Fruit fly (Drosophila melanogaster) whole organism, embryonic: ENCODE data around the gene CG15773.

ENCODE experiments used
- Antp ChIP-seq: fragments of 200-800 bp; sonication (Bioruptor generic); optimal IDR thresholded peaks from 3 replicates; lab custom pipeline; 2016; ENCODE audit warnings: missing biosample characterization, missing genetic modification characterization
- Atf6 ChIP-seq: fragments of 200-800 bp; sonication (Bioruptor generic); IDR thresholded peaks from 2 replicates; pipeline ENCODE4 v1.3.6; 2022; ENCODE audit warnings: missing biosample characterization, missing genetic modification characterization
- Bteb2 ChIP-seq: fragments of 200-800 bp; sonication (Bioruptor generic); optimal IDR thresholded peaks from 2 replicates; lab custom pipeline; 2016; ENCODE audit warnings: missing biosample characterization, missing genetic modification characterization
- CG10462 ChIP-seq: fragments of 200-800 bp; sonication (Bioruptor generic); optimal IDR thresholded peaks from 2 replicates; lab custom pipeline; 2016; ENCODE audit warnings: missing biosample characterization, missing genetic modification characterization
- CG12155 ChIP-seq: fragments of 200-800 bp; sonication (Bioruptor generic); optimal IDR thresholded peaks from 3 replicates; lab custom pipeline; 2016; ENCODE audit warnings: missing biosample characterization, missing genetic modification characterization
- CG12299 ChIP-seq: fragments of 200-800 bp; sonication (Bioruptor generic); optimal IDR thresholded peaks from 2 replicates; lab custom pipeline; 2018; ENCODE audit warnings: missing biosample characterization, mild to moderate bottlenecking, missing genetic modification characterization
- CG14860 ChIP-seq: fragments of 200-800 bp; sonication (Bioruptor generic); IDR thresholded peaks from 3 replicates; pipeline ENCODE4 v1.3.6; 2022; ENCODE audit warnings: missing biosample characterization, missing genetic modification characterization; ENCODE audit not compliant: partially characterized antibody
- CG17359 ChIP-seq: fragments of 200-800 bp; sonication (Bioruptor generic); optimal IDR thresholded peaks from 3 replicates; lab custom pipeline; 2018; ENCODE audit warnings: missing biosample characterization, mild to moderate bottlenecking, missing genetic modification characterization, moderate library complexity
- CG1792 ChIP-seq: fragments of 200-800 bp; sonication (Bioruptor generic); optimal IDR thresholded peaks from 2 replicates; lab custom pipeline; 2016; ENCODE audit warnings: missing biosample characterization, missing genetic modification characterization
- CG18476 ChIP-seq: fragments of 200-800 bp; sonication (Bioruptor generic); optimal IDR thresholded peaks from 2 replicates; lab custom pipeline; 2016; ENCODE audit warnings: missing biosample characterization, mild to moderate bottlenecking, missing genetic modification characterization
- CG30020 ChIP-seq: fragments of 200-800 bp; optimal IDR thresholded peaks from 2 replicates; lab custom pipeline; 2019; ENCODE audit warnings: missing biosample characterization, mild to moderate bottlenecking, missing genetic modification characterization, moderate library complexity
- CG3065 ChIP-seq: fragments of 200-800 bp; sonication (Bioruptor generic); optimal IDR thresholded peaks from 2 replicates; lab custom pipeline; 2016; ENCODE audit warnings: missing biosample characterization, missing genetic modification characterization
- CG31365 ChIP-seq: fragments of 200-800 bp; sonication (Bioruptor generic); optimal IDR thresholded peaks from 2 replicates; lab custom pipeline; 2018; ENCODE audit warnings: missing biosample characterization, mild to moderate bottlenecking, missing genetic modification characterization
- CG32532 ChIP-seq: fragments of 200-800 bp; sonication (Bioruptor generic); IDR thresholded peaks from 2 replicates; pipeline ENCODE4 v1.3.6; 2022; ENCODE audit warnings: missing biosample characterization, missing genetic modification characterization
- CG6272 ChIP-seq: fragments of 200-800 bp; sonication (Bioruptor generic); IDR thresholded peaks from 2 replicates; pipeline ENCODE4 v1.3.6; 2022; ENCODE audit warnings: missing biosample characterization, missing genetic modification characterization
- CG7357 ChIP-seq: fragments of 200-800 bp; sonication (Bioruptor generic); IDR thresholded peaks from 3 replicates; pipeline ENCODE4 v1.3.6; 2022; ENCODE audit warnings: missing biosample characterization, missing genetic modification characterization
- CG7372 ChIP-seq: fragments of 200-800 bp; sonication (Bioruptor generic); IDR thresholded peaks from 2 replicates; pipeline ENCODE4 v1.3.6; 2022; ENCODE audit warnings: missing biosample characterization, missing genetic modification characterization
- CG7556 ChIP-seq: fragments of 200-800 bp; sonication (Bioruptor generic); optimal IDR thresholded peaks from 2 replicates; lab custom pipeline; 2017; ENCODE audit warnings: missing biosample characterization, mild to moderate bottlenecking, missing genetic modification characterization
- CG8478 ChIP-seq: fragments of >200 bp; optimal IDR thresholded peaks from 2 replicates; lab custom pipeline; 2018
- CG9797 ChIP-seq: fragments of 200-800 bp; sonication (Bioruptor generic); optimal IDR thresholded peaks from 3 replicates; lab custom pipeline; 2018; ENCODE audit warnings: missing biosample characterization, mild to moderate bottlenecking, missing genetic modification characterization
- CG9817 ChIP-seq: fragments of 200-800 bp; sonication (Bioruptor generic); optimal IDR thresholded peaks from 2 replicates; lab custom pipeline; 2018; ENCODE audit warnings: missing biosample characterization, mild to moderate bottlenecking, missing genetic modification characterization, moderate library complexity
- Camta ChIP-seq: fragments of 200-800 bp; sonication (Bioruptor generic); optimal IDR thresholded peaks from 2 replicates; lab custom pipeline; 2016; ENCODE audit warnings: missing biosample characterization, missing genetic modification characterization
- Dbx ChIP-seq: fragments of 200-800 bp; sonication (Bioruptor generic); IDR thresholded peaks from 3 replicates; pipeline ENCODE4 v1.3.6; 2022; ENCODE audit warnings: missing biosample characterization, missing genetic modification characterization
- Dp ChIP-seq: fragments of 200-800 bp; sonication (Bioruptor generic); optimal IDR thresholded peaks from 2 replicates; lab custom pipeline; 2018; ENCODE audit warnings: missing biosample characterization, mild to moderate bottlenecking, missing genetic modification characterization, moderate library complexity
- Eip74EF ChIP-seq, 2 experiments: fragments of 200-800 bp in 1 of 2; fragments of >200 bp in 1 of 2; sonication (Bioruptor generic) in 1 of 2; optimal IDR thresholded peaks; 2 replicates each; lab custom pipeline; 2017 to 2019; ENCODE audit warnings: missing biosample characterization in 2 of 2, missing genetic modification characterization in 2 of 2, mild to moderate bottlenecking in 1 of 2, moderate library complexity in 1 of 2
- Ets97D ChIP-seq: fragments of 200-800 bp; sonication (Bioruptor generic); optimal IDR thresholded peaks from 3 replicates; lab custom pipeline; 2016; ENCODE audit warnings: missing biosample characterization, missing genetic modification characterization
- HLH3B ChIP-seq: fragments of 200-800 bp; sonication (Bioruptor generic); IDR thresholded peaks from 2 replicates; pipeline ENCODE4 v1.3.6; 2022; ENCODE audit warnings: missing biosample characterization, missing genetic modification characterization
- HmgD ChIP-seq: fragments of 200-800 bp; sonication (Bioruptor generic); optimal IDR thresholded peaks from 3 replicates; lab custom pipeline; 2016; ENCODE audit warnings: missing biosample characterization, missing genetic modification characterization
- Jarid2 ChIP-seq: fragments of 200-800 bp; sonication (Bioruptor generic); optimal IDR thresholded peaks from 3 replicates; lab custom pipeline; 2017; ENCODE audit warnings: mild to moderate bottlenecking, missing biosample characterization, missing genetic modification reagents, missing genetic modification characterization
- NC2α ChIP-seq: fragments of 200-800 bp; sonication (Bioruptor generic); optimal IDR thresholded peaks from 2 replicates; lab custom pipeline; 2016; ENCODE audit warnings: missing biosample characterization, missing genetic modification characterization
- PHDP ChIP-seq: fragments of 200-800 bp; sonication (Bioruptor generic); optimal IDR thresholded peaks from 3 replicates; lab custom pipeline; 2018; ENCODE audit warnings: missing biosample characterization, mild to moderate bottlenecking, missing genetic modification characterization, moderate library complexity
- Sry-δ ChIP-seq: fragments of 200-800 bp; sonication (Bioruptor generic); optimal IDR thresholded peaks from 2 replicates; lab custom pipeline; 2016; ENCODE audit warnings: missing biosample characterization, missing genetic modification characterization
- Taf1 ChIP-seq: fragments of 200-800 bp; sonication (Bioruptor generic); IDR thresholded peaks from 2 replicates; pipeline ENCODE4 v1.3.6; 2022; ENCODE audit warnings: missing biosample characterization, missing genetic modification characterization
- al ChIP-seq: fragments of 200-800 bp; sonication (Bioruptor generic); IDR thresholded peaks from 2 replicates; pipeline ENCODE4 v1.3.6; 2022; ENCODE audit warnings: missing biosample characterization, missing genetic modification characterization
- da ChIP-seq: fragments of 200-800 bp; sonication (Bioruptor generic); optimal IDR thresholded peaks from 2 replicates; lab custom pipeline; 2016; ENCODE audit warnings: missing biosample characterization, missing genetic modification characterization
- dati ChIP-seq: fragments of 200-800 bp; sonication (Bioruptor generic); IDR thresholded peaks from 2 replicates; pipeline ENCODE4 v1.3.6; 2022; ENCODE audit warnings: missing biosample characterization, missing genetic modification characterization
- eve ChIP-seq, 2 experiments: fragments of >200 bp; optimal IDR thresholded peaks; 2 replicates each; lab custom pipeline; 2017; ENCODE audit warnings: missing biosample characterization in 2 of 2, missing genetic modification characterization in 2 of 2
- ftz-f1 ChIP-seq: fragments of 200-800 bp; sonication (Bioruptor generic); optimal IDR thresholded peaks from 2 replicates; lab custom pipeline; 2016; ENCODE audit warnings: missing biosample characterization, missing genetic modification characterization
- fu2 ChIP-seq: fragments of 200-800 bp; sonication (Bioruptor generic); optimal IDR thresholded peaks from 2 replicates; lab custom pipeline; 2016; ENCODE audit warnings: missing biosample characterization, missing genetic modification characterization
- grau ChIP-seq: fragments of 200-800 bp; optimal IDR thresholded peaks from 3 replicates; lab custom pipeline; 2019; ENCODE audit warnings: missing biosample characterization, mild to moderate bottlenecking, missing genetic modification characterization, moderate library complexity
- gt ChIP-seq: fragments of 200-800 bp; sonication (Bioruptor generic); IDR thresholded peaks from 2 replicates; pipeline ENCODE4 v1.3.6; 2022; ENCODE audit warnings: missing biosample characterization, missing genetic modification characterization
- hth ChIP-seq: fragments of >200 bp; optimal IDR thresholded peaks from 2 replicates; lab custom pipeline; 2017; ENCODE audit warnings: inconsistent platforms
- jing ChIP-seq: fragments of 200-800 bp; sonication (Bioruptor generic); optimal IDR thresholded peaks from 2 replicates; lab custom pipeline; 2018; ENCODE audit warnings: missing biosample characterization, mild to moderate bottlenecking, missing genetic modification characterization
- knrl ChIP-seq: fragments of 200-800 bp; sonication (Bioruptor generic); IDR thresholded peaks from 3 replicates; pipeline ENCODE4 v1.3.6; 2022; ENCODE audit warnings: missing biosample characterization, missing genetic modification characterization; ENCODE audit not compliant: partially characterized antibody
- prd ChIP-seq, 3 experiments: fragments of >200 bp in 2 of 3; fragments of 200-800 bp in 1 of 3; sonication (Bioruptor generic) in 1 of 3; optimal IDR thresholded peaks in 2 of 3; IDR thresholded peaks in 1 of 3; 2 replicates in 2 of 3; 3 replicates in 1 of 3; pipeline versions ENCODE4 v1.3.6 to Lab custom; 2017 to 2022; ENCODE audit warnings: missing biosample characterization in 1 of 3, missing genetic modification characterization in 1 of 3
- rib ChIP-seq: fragments of 200-800 bp; sonication (Bioruptor generic); IDR thresholded peaks from 2 replicates; pipeline ENCODE4 v1.3.6; 2022; ENCODE audit warnings: missing biosample characterization, missing genetic modification characterization
- sens ChIP-seq: fragments of 200-800 bp; sonication (Bioruptor generic); peaks from one replicate; lab custom pipeline; 2016; ENCODE audit warnings: missing biosample characterization, missing genetic modification characterization
- seq ChIP-seq: fragments of 200-800 bp; sonication (Bioruptor generic); IDR thresholded peaks from 2 replicates; pipeline ENCODE4 v1.3.6; 2022; ENCODE audit warnings: missing biosample characterization, missing genetic modification characterization
- sima ChIP-seq: fragments of 200-800 bp; sonication (Bioruptor generic); optimal IDR thresholded peaks from 2 replicates; lab custom pipeline; 2016; ENCODE audit warnings: missing biosample characterization, missing genetic modification characterization
- vnd ChIP-seq: fragments of 200-800 bp; sonication (Bioruptor generic); IDR thresholded peaks from 3 replicates; pipeline ENCODE4 v1.3.6; 2022; ENCODE audit warnings: missing biosample characterization, missing genetic modification characterization; ENCODE audit not compliant: partially characterized antibody
- yki ChIP-seq: fragments of >200 bp; optimal IDR thresholded peaks from 3 replicates; lab custom pipeline; 2018

CG15773 gene

DNA sequence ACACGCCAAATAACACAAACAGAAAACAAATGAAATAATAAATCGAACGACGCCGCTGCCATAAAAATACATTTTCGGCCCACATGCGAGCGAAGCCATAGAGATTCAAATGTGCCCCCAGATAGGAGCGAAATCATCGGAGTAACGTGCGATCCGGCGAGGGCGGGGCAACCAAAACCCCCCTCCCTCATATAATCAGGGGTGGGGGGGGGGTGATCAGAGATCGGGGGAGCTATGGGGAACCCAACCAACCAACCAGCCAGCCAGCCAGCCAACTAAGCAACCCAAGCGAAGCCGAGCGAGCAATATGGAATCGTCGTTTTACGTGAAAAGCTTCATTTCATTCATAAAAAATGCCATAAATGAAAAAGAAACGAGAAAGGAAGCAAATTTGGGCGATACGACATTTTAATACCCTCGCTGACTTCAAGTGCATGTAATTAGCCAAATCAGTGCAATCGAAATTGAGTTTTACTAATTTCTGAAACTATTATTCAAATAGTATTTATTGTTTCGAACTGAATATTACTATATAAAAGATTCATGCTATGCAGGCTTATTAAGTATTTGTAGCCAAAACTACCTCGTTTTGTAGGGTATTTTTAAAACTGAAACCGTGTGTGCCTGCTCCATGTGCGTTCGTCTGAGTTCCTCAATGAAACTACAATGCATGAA is 32.6 kb upstream of the CG15773 start (continued):
- TF ChIP-seq da: no peak
- peak; percentile 68 for TF ChIP-seq CG7556 (GFP tag; lab: Kevin White, UChicago)
- TF ChIP-seq Dbx (GFP tag; lab: Robert Waterston, UW): 0 out of 3 replicates have a peak, but pooled peaks have one; percentile 36
- no peak for TF ChIP-seq CG6272 (GFP tag; lab: Robert Waterston, UW)
- TF ChIP-seq CG9817: peak; percentile 33
- TF ChIP-seq CG7372 (GFP tag; lab: Robert Waterston, UW): no peak
- TF ChIP-seq vnd (GFP tag; lab: Robert Waterston, UW): no peak
- TF ChIP-seq eve (GFP tag; optimal IDR thresholded peaks at IDR 0.05; lab: Kevin White, UChicago): no peak
- TF ChIP-seq NC2α: no peak
- TF ChIP-seq rib (GFP tag; lab: Robert Waterston, UW): no peak
- no peak for TF ChIP-seq Jarid2 (GFP tag; lab: Kevin White, UChicago)
- TF ChIP-seq yki (lab: Kevin White, UChicago): no peak
- TF ChIP-seq Sry-δ (GFP tag; lab: Kevin White, UChicago): no peak
- no peak for TF ChIP-seq Camta (GFP tag; lab: Kevin White, UChicago)
- no peak for TF ChIP-seq gt
- TF ChIP-seq Antp (GFP tag; lab: Kevin White, UChicago): peak; percentile 21
- no peak for TF ChIP-seq ftz-f1 (GFP tag; lab: Kevin White, UChicago)
- peak; percentile 90 for TF ChIP-seq sens (GFP tag; lab: Kevin White, UChicago)
- no peak for TF ChIP-seq CG3065 (GFP tag; lab: Kevin White, UChicago)
- TF ChIP-seq PHDP (tag; lab: Kevin White, UChicago): peak; percentile 74
- TF ChIP-seq dati (GFP tag; lab: Robert Waterston, UW): no peak
- peak; percentile 27 for TF ChIP-seq CG18476 (GFP tag; lab: Kevin White, UChicago)
- TF ChIP-seq sima: no peak
- TF ChIP-seq Atf6: 0 out of 2 replicates have a peak, but pooled peaks have one; percentile 25
- no peak for TF ChIP-seq CG8478 (lab: Kevin White, UChicago)
- TF ChIP-seq Eip74EF (GFP tag; optimal IDR thresholded peaks at IDR 0.05; lab: Kevin White, UChicago): peak in 1 of 2 experiments; percentile 69
- TF ChIP-seq CG14860 (GFP tag; lab: Robert Waterston, UW): no peak
- no peak for TF ChIP-seq HmgD (GFP tag; lab: Kevin White, UChicago)
- peak; percentile 13 for TF ChIP-seq Bteb2
- no peak for TF ChIP-seq hth
- TF ChIP-seq CG9797 (GFP tag; lab: Kevin White, UChicago): no peak
- TF ChIP-seq jing (GFP tag; lab: Kevin White, UChicago): peak; percentile 48
- TF ChIP-seq CG1792 (GFP tag; lab: Kevin White, UChicago): no peak
- no peak for TF ChIP-seq knrl
- TF ChIP-seq CG30020 (tag; lab: Kevin White, UChicago): no peak
- TF ChIP-seq CG31365: no peak
- TF ChIP-seq Taf1 (GFP tag; lab: Robert Waterston, UW): no peak
- TF ChIP-seq CG7357 (GFP tag; lab: Robert Waterston, UW): peak; percentile 51; the same call in 1 of the 3 replicates
- peak; percentile 64 for TF ChIP-seq HLH3B (GFP tag; lab: Robert Waterston, UW)
- peak; percentile 55; the same call in 1 of the 2 replicates for TF ChIP-seq CG32532 (GFP tag; lab: Robert Waterston, UW)
- TF ChIP-seq Ets97D: no peak
- no peak for TF ChIP-seq fu2 (GFP tag; lab: Kevin White, UChicago)
- no peak for TF ChIP-seq prd (optimal IDR thresholded peaks at IDR 0.05; lab: Kevin White, UChicago)
- TF ChIP-seq prd (GFP tag; IDR thresholded peaks at IDR 0.05; lab: Robert Waterston, UW): peak; percentile 71; the same call in 2 of the 3 replicates
- peak; percentile 66 for TF ChIP-seq CG12155 (GFP tag; lab: Kevin White, UChicago)
- TF ChIP-seq al (GFP tag; lab: Robert Waterston, UW): 0 out of 2 replicates have a peak, but pooled peaks have one; percentile 17
- TF ChIP-seq grau (tag; lab: Kevin White, UChicago): peak; percentile 69
- peak; percentile 28; the same call in 1 of the 2 replicates for TF ChIP-seq seq (GFP tag; lab: Robert Waterston, UW)
- TF ChIP-seq Dp (GFP tag; lab: Kevin White, UChicago): no peak
- TF ChIP-seq CG17359 (tag; lab: Kevin White, UChicago): peak; percentile 71
- TF ChIP-seq CG12299 (tag; lab: Kevin White, UChicago): no peak
- peak; percentile 33 for TF ChIP-seq CG10462 (GFP tag; lab: Kevin White, UChicago)
